Fruit fly (Drosophila melanogaster): ENCODE data around the gene CG15535.

CG15535 gene

dm6 chr3R:30427805-30428359, 4.2 kb upstream of the CG15535 start, which contains the start of gene CG2218 (continued):
- TF ChIP-seq crp (GFP tag; optimal IDR thresholded peaks at IDR 0.05), result peak in 1 of 2 experiments; percentile 68
- peak; percentile 19 for TF ChIP-seq CG2120 (GFP tag; optimal IDR thresholded peaks at IDR 0.05)
- no peak for TF ChIP-seq CG15269 (tag; optimal IDR thresholded peaks at IDR 0.05)
- peak; percentile 50; the same call in 1 of the 2 replicates for TF ChIP-seq amos (GFP tag; IDR thresholded peaks at IDR 0.05; ENCODE audit: partially characterized antibody)
- TF ChIP-seq Trl (optimal IDR thresholded peaks at IDR 0.05), result no peak
- no peak for TF ChIP-seq Trl (GFP tag; optimal IDR thresholded peaks at IDR 0.05)
- no peak for TF ChIP-seq Dip3 (GFP tag; optimal IDR thresholded peaks at IDR 0.05)
- TF ChIP-seq CG14050 (GFP tag; IDR thresholded peaks at IDR 0.05), result no peak
- TF ChIP-seq Atf6 (GFP tag; IDR thresholded peaks at IDR 0.05), result no peak
- TF ChIP-seq gcm2 (GFP tag; optimal IDR thresholded peaks at IDR 0.05), result no peak
- TF ChIP-seq CG3847 (GFP tag; IDR thresholded peaks at IDR 0.05), result peak; percentile 69
- no peak for TF ChIP-seq CG4360 (GFP tag; IDR thresholded peaks at IDR 0.05)
- no peak for TF ChIP-seq jing (GFP tag; optimal IDR thresholded peaks at IDR 0.05)
- no peak for TF ChIP-seq wdn (GFP tag; IDR thresholded peaks at IDR 0.05)
- no peak for TF ChIP-seq tio (GFP tag; optimal IDR thresholded peaks at IDR 0.05)
- TF ChIP-seq CG9727 (GFP tag; optimal IDR thresholded peaks at IDR 0.05), result no peak
- no peak for TF ChIP-seq shn (GFP tag; optimal IDR thresholded peaks at IDR 0.05)
- no peak for TF ChIP-seq CG17328 (GFP tag; IDR thresholded peaks at IDR 0.05)
- peak; percentile 71 for TF ChIP-seq Ets97D (GFP tag; optimal IDR thresholded peaks at IDR 0.05)
- no peak for TF ChIP-seq fru (optimal IDR thresholded peaks at IDR 0.05)
- TF ChIP-seq Six4 (GFP tag; optimal IDR thresholded peaks at IDR 0.05), result no peak
- TF ChIP-seq tin (GFP tag; optimal IDR thresholded peaks at IDR 0.05), result no peak
- TF ChIP-seq CG2202 (tag; optimal IDR thresholded peaks at IDR 0.05), result no peak
- peak; percentile 30; the same call in 1 of the 4 replicates for TF ChIP-seq chinmo (GFP tag; IDR thresholded peaks at IDR 0.05; ENCODE audit: partially characterized antibody)
- TF ChIP-seq CG10462 (GFP tag; optimal IDR thresholded peaks at IDR 0.05), result no peak
- no peak for TF ChIP-seq br (optimal IDR thresholded peaks at IDR 0.05)
- TF ChIP-seq CG11085 (GFP tag; IDR thresholded peaks at IDR 0.05), result no peak
- TF ChIP-seq CG8359 (GFP tag; optimal IDR thresholded peaks at IDR 0.05; ENCODE audit: borderline replicate concordance), result no peak
- TF ChIP-seq CG31365 (tag; optimal IDR thresholded peaks at IDR 0.05), result no peak
- TF ChIP-seq MESR4 (GFP tag; optimal IDR thresholded peaks at IDR 0.05), result peak; percentile 93
- no peak for TF ChIP-seq Poxn (GFP tag; IDR thresholded peaks at IDR 0.05)
- no peak for TF ChIP-seq Dip2 (GFP tag; IDR thresholded peaks at IDR 0.05)
- peak; percentile 99 for TF ChIP-seq E2f2 (GFP tag; IDR thresholded peaks at IDR 0.05)
- TF ChIP-seq chm (GFP tag; IDR thresholded peaks at IDR 0.05), result no peak
- peak; percentile 46 for TF ChIP-seq gro (GFP tag; optimal IDR thresholded peaks at IDR 0.05)
- no peak for TF ChIP-seq CG3726 (GFP tag; IDR thresholded peaks at IDR 0.05)
- TF ChIP-seq dysf (GFP tag; IDR thresholded peaks at IDR 0.05), result no peak
- TF ChIP-seq CG17359 (tag; optimal IDR thresholded peaks at IDR 0.05), result no peak
- TF ChIP-seq dpn (GFP tag; optimal IDR thresholded peaks at IDR 0.05), result no peak
- TF ChIP-seq Doc2 (GFP tag; IDR thresholded peaks at IDR 0.05), result no peak
- TF ChIP-seq Dbx (GFP tag; IDR thresholded peaks at IDR 0.05), result 0 out of 3 replicates have a peak, but pooled peaks have one; percentile 17
- TF ChIP-seq sob (GFP tag; IDR thresholded peaks at IDR 0.05), result no peak
- TF ChIP-seq Eip74EF (GFP tag; optimal IDR thresholded peaks at IDR 0.05), result no peak
- no peak for TF ChIP-seq Deaf1 (tag; optimal IDR thresholded peaks at IDR 0.05)
- no peak for TF ChIP-seq pb (GFP tag; optimal IDR thresholded peaks at IDR 0.05)
- TF ChIP-seq Rx (GFP tag; IDR thresholded peaks at IDR 0.05), result no peak
- TF ChIP-seq Adf1 (GFP tag; IDR thresholded peaks at IDR 0.05), result no peak
- no peak for TF ChIP-seq ewg (GFP tag; optimal IDR thresholded peaks at IDR 0.05)
- no peak for TF ChIP-seq CG2712 (tag; optimal IDR thresholded peaks at IDR 0.05)
- no peak for TF ChIP-seq CG2889 (GFP tag; IDR thresholded peaks at IDR 0.05)
- peak; percentile 78 for TF ChIP-seq HmgZ (tag; optimal IDR thresholded peaks at IDR 0.05)
- TF ChIP-seq cwo (GFP tag; optimal IDR thresholded peaks at IDR 0.05), result no peak
- TF ChIP-seq CG3065 (GFP tag; optimal IDR thresholded peaks at IDR 0.05), result no peak

Data from whole organism, embryonic.